Fruit fly (Drosophila melanogaster) whole organism, larva: Measurements from ENCODE around the gene CG32225.

Experiments
- noc ChIP-seq: fragments of 200-800 bp; sonication (Bioruptor generic); optimal IDR thresholded peaks from 3 replicates; lab custom pipeline; 2019; ENCODE audit warnings: missing biosample characterization, mild to moderate bottlenecking, missing genetic modification characterization, moderate library complexity

Gene CG32225

dm6 chr3L:20309758-20310733, 4.0 kb upstream of the CG32225 start:
- no peak for TF ChIP-seq noc (tag; lab: Kevin White, UChicago)

dm6 chr3L:20309354-20309753, 3.3 kb upstream of the CG32225 start, which contains the start of gene polo:
polo (plus strand) TSS chr3L:20309654.
- TF ChIP-seq noc (tag; lab: Kevin White, UChicago), result no peak

dm6 chr3L:20302081-20302630, 3.9 kb downstream of the CG32225 start, which contains the start of gene Pex23:
Pex23 (minus strand) TSS chr3L:20302141.
- no peak for TF ChIP-seq noc (tag; lab: Kevin White, UChicago)

dm6 chr3L:20299110-20299509, 7.0 kb downstream of the CG32225 start, which contains the start of gene SCCRO4:
SCCRO4 (plus strand) TSS chr3L:20299410.
- no peak for TF ChIP-seq noc (tag; lab: Kevin White, UChicago)

dm6 chr3L:20296797-20297196, 9.3 kb downstream of the CG32225 start, which contains the start of gene FRG1:
FRG1 (minus strand) TSS chr3L:20296971.
- no peak for TF ChIP-seq noc (tag; lab: Kevin White, UChicago)

dm6 chr3L:20295095-20295494, 11.0 kb downstream of the CG32225 start, which contains the start of gene gogo:
gogo (minus strand) TSS chr3L:20295133.
- TF ChIP-seq noc (tag; lab: Kevin White, UChicago), result no peak

dm6 chr3L:20287046-20287445, 19.0 kb downstream of the CG32225 start:
- TF ChIP-seq noc (tag; lab: Kevin White, UChicago), result no peak

- TF ChIP-seq noc (tag; lab: Kevin White, UChicago), result no peak
Observed at dm6 chr3L:20281254-20281653, 24.8 kb downstream of the CG32225 start.

dm6 chr3L:20276615-20277014, 29.5 kb downstream of the CG32225 start:
- TF ChIP-seq noc (tag; lab: Kevin White, UChicago), result no peak

- TF ChIP-seq noc (tag; lab: Kevin White, UChicago), result no peak
Observed at dm6 chr3L:20275886-20276285, 30.2 kb downstream of the CG32225 start.

dm6 chr3L:20275235-20275634, 30.8 kb downstream of the CG32225 start, which contains the start of gene CG17122:
CG17122 (minus strand) TSS chr3L:20275335.
- no peak for TF ChIP-seq noc (tag; lab: Kevin White, UChicago)

- TF ChIP-seq noc (tag; lab: Kevin White, UChicago), result no peak
Observed at dm6 chr3L:20265514-20265913, 40.6 kb downstream of the CG32225 start, which contains the start of gene CG32228. CG32228 (plus strand) TSS chr3L:20265814.
